Worm (Caenorhabditis elegans) whole organism, L1 larva: ENCODE data around the gene myo-5.

Experiments
- C04F5.9 ChIP-seq: sonication (generic microtip); optimal IDR thresholded peaks from 2 replicates; lab custom pipeline; 2016; ENCODE audit warnings: missing genetic modification characterization, missing compliant biosample characterization
- aha-1 ChIP-seq: fragments of 150-350 bp; optimal IDR thresholded peaks from 2 replicates; lab custom pipeline; 2014; ENCODE audit warnings: missing biosample characterization, missing genetic modification characterization
- ama-1 ChIP-seq: fragments of 150-350 bp; optimal IDR thresholded peaks from 2 replicates; lab custom pipeline; 2014
- blmp-1 ChIP-seq: fragments of 150-350 bp; optimal IDR thresholded peaks from 2 replicates; lab custom pipeline; 2014; ENCODE audit warnings: missing biosample characterization, missing genetic modification characterization
- ceh-90 ChIP-seq: sonication (generic microtip); optimal IDR thresholded peaks from 2 replicates; lab custom pipeline; 2016; ENCODE audit warnings: missing genetic modification characterization, missing compliant biosample characterization
- ces-1 ChIP-seq: fragments of 150-350 bp; optimal IDR thresholded peaks from 2 replicates; lab custom pipeline; 2014; ENCODE audit warnings: missing biosample characterization, missing genetic modification reagents, missing genetic modification characterization
- dpl-1 ChIP-seq, 3 experiments: fragments of 150-350 bp in 2 of 3; sonication (generic microtip) in 1 of 3; optimal IDR thresholded peaks; 2 replicates each; lab custom pipeline; 2014 to 2017; ENCODE audit warnings: missing biosample characterization in 3 of 3, missing genetic modification characterization in 3 of 3, missing genetic modification reagents in 3 of 3
- efl-3 ChIP-seq: fragments of 200-800 bp; sonication (Bioruptor generic); optimal IDR thresholded peaks from 2 replicates; lab custom pipeline; 2018; ENCODE audit warnings: mild to moderate bottlenecking, missing genetic modification characterization, missing compliant biosample characterization
- egl-13 ChIP-seq: sonication (generic microtip); optimal IDR thresholded peaks from 2 replicates; lab custom pipeline; 2016; ENCODE audit warnings: missing genotype, missing genetic modification reagents, missing genetic modification characterization, missing compliant biosample characterization
- egl-27 ChIP-seq, 2 experiments: fragments of 150-350 bp in 1 of 2; sonication (generic microtip); optimal IDR thresholded peaks; 3 replicates each; lab custom pipeline; 2017 to 2018; ENCODE audit warnings: missing biosample characterization in 2 of 2, missing genetic modification characterization in 2 of 2, missing genetic modification reagents in 2 of 2
- elt-2 ChIP-seq: sonication (generic microtip); optimal IDR thresholded peaks from 2 replicates; lab custom pipeline; 2016; ENCODE audit warnings: missing genetic modification characterization, mild to moderate bottlenecking, inconsistent platforms, missing compliant biosample characterization, missing genetic modification reagents
- elt-3 ChIP-seq, 6 experiments: fragments of 150-350 bp in 1 of 6; sonication (generic microtip); optimal IDR thresholded peaks; 2 replicates each; lab custom pipeline; 2017 to 2018; ENCODE audit warnings: missing biosample characterization in 6 of 6, missing genetic modification characterization in 6 of 6, inconsistent platforms in 1 of 6
- fkh-4 ChIP-seq: sonication (generic microtip); optimal IDR thresholded peaks from 2 replicates; lab custom pipeline; 2016; ENCODE audit warnings: missing compliant biosample characterization, missing genetic modification characterization, borderline replicate concordance
- grh-1 ChIP-seq: fragments of 200-800 bp; sonication (Bioruptor generic); IDR thresholded peaks from 2 replicates; pipeline ENCODE4 v1.3.6; 2022; ENCODE audit warnings: missing genetic modification reagents, missing genetic modification characterization, missing compliant biosample characterization
- hpl-2 ChIP-seq: fragments of 150-350 bp; optimal IDR thresholded peaks from 2 replicates; lab custom pipeline; 2014; ENCODE audit warnings: missing biosample characterization, missing genetic modification reagents, missing genetic modification characterization
- irx-1 ChIP-seq: sonication (generic microtip); optimal IDR thresholded peaks from 2 replicates; lab custom pipeline; 2016; ENCODE audit warnings: missing genetic modification characterization, missing compliant biosample characterization
- jun-1 ChIP-seq: fragments of 150-350 bp; optimal IDR thresholded peaks from 2 replicates; lab custom pipeline; 2014; ENCODE audit warnings: missing biosample characterization, missing genetic modification reagents, missing genetic modification characterization
- lin-15B ChIP-seq: fragments of 150-350 bp; sonication (generic microtip); optimal IDR thresholded peaks from 3 replicates; lab custom pipeline; 2014; ENCODE audit warnings: missing biosample characterization, missing genetic modification characterization
- lin-35 ChIP-seq, 2 experiments: fragments of 150-350 bp; optimal IDR thresholded peaks; 2 replicates each; lab custom pipeline; 2014; ENCODE audit warnings: missing biosample characterization in 2 of 2, missing genetic modification characterization in 2 of 2, missing genetic modification reagents in 2 of 2
- lin-39 ChIP-seq: fragments of 150-350 bp; optimal IDR thresholded peaks from 2 replicates; lab custom pipeline; 2014; ENCODE audit warnings: missing biosample characterization, missing genetic modification reagents, missing genetic modification characterization
- lir-3 ChIP-seq: sonication (generic microtip); optimal IDR thresholded peaks from 2 replicates; lab custom pipeline; 2016; ENCODE audit warnings: mild to moderate bottlenecking, missing genetic modification characterization, moderate library complexity, missing compliant biosample characterization; ENCODE audit not compliant: poor library complexity
- mab-9 ChIP-seq: fragments of 200-800 bp; sonication (Bioruptor generic); IDR thresholded peaks from 2 replicates; pipeline ENCODE4 v1.3.6; 2022; ENCODE audit warnings: missing genetic modification reagents, missing genetic modification characterization, missing compliant biosample characterization
- mdl-1 ChIP-seq, 2 experiments: fragments of 150-350 bp; optimal IDR thresholded peaks; 2 replicates each; lab custom pipeline; 2014 to 2017; ENCODE audit warnings: missing biosample characterization in 2 of 2, missing genetic modification characterization in 2 of 2, inconsistent platforms in 1 of 2
- mef-2 ChIP-seq: fragments of 150-350 bp; optimal IDR thresholded peaks from 2 replicates; lab custom pipeline; 2014; ENCODE audit warnings: missing biosample characterization, missing genetic modification characterization
- mep-1 ChIP-seq: fragments of 150-350 bp; optimal IDR thresholded peaks from 2 replicates; lab custom pipeline; 2014; ENCODE audit warnings: missing biosample characterization, missing genetic modification characterization
- nhr-12 ChIP-seq: sonication (generic microtip); optimal IDR thresholded peaks from 2 replicates; lab custom pipeline; 2017; ENCODE audit warnings: missing biosample characterization, missing genetic modification characterization
- nhr-20 ChIP-seq: sonication (generic microtip); optimal IDR thresholded peaks from 2 replicates; lab custom pipeline; 2016; ENCODE audit warnings: mild to moderate bottlenecking, missing genetic modification characterization, missing compliant biosample characterization
- nhr-237 ChIP-seq: fragments of 150-350 bp; optimal IDR thresholded peaks from 2 replicates; lab custom pipeline; 2014; ENCODE audit warnings: missing biosample characterization, missing genetic modification characterization
- nhr-71 ChIP-seq: sonication (generic microtip); optimal IDR thresholded peaks from 2 replicates; lab custom pipeline; 2016; ENCODE audit warnings: mild to moderate bottlenecking, missing genetic modification characterization, moderate library complexity, missing compliant biosample characterization
- nhr-77 ChIP-seq: fragments of 150-350 bp; optimal IDR thresholded peaks from 2 replicates; lab custom pipeline; 2014; ENCODE audit warnings: missing biosample characterization, missing genetic modification characterization
- pax-3 ChIP-seq: fragments of 200-800 bp; sonication (Bioruptor generic); optimal IDR thresholded peaks from 2 replicates; lab custom pipeline; 2018; ENCODE audit warnings: mild to moderate bottlenecking, missing genetic modification characterization, moderate library complexity, missing compliant biosample characterization
- rnt-1 ChIP-seq: sonication (generic microtip); optimal IDR thresholded peaks from 2 replicates; lab custom pipeline; 2016; ENCODE audit warnings: mild to moderate bottlenecking, missing genetic modification characterization, moderate library complexity, missing compliant biosample characterization
- snpc-4 ChIP-seq: fragments of 150-350 bp; optimal IDR thresholded peaks from 2 replicates; lab custom pipeline; 2014; ENCODE audit warnings: missing biosample characterization, missing genetic modification characterization
- snu-23 ChIP-seq: sonication (generic microtip); optimal IDR thresholded peaks from 2 replicates; lab custom pipeline; 2016; ENCODE audit warnings: missing genetic modification characterization, missing compliant biosample characterization
- sptf-1 ChIP-seq: fragments of 150-350 bp; optimal IDR thresholded peaks from 2 replicates; lab custom pipeline; 2014; ENCODE audit warnings: missing biosample characterization, missing genetic modification characterization
- sup-37 ChIP-seq: fragments of 200-800 bp; sonication (Bioruptor generic); optimal IDR thresholded peaks from 2 replicates; lab custom pipeline; 2018; ENCODE audit warnings: mild to moderate bottlenecking, missing genetic modification characterization, missing compliant biosample characterization
- tbx-2 ChIP-seq: sonication (generic microtip); optimal IDR thresholded peaks from 2 replicates; lab custom pipeline; 2016; ENCODE audit warnings: missing genetic modification characterization, missing compliant biosample characterization
- unc-130 ChIP-seq: fragments of 150-350 bp; optimal IDR thresholded peaks from 2 replicates; lab custom pipeline; 2017; ENCODE audit warnings: missing biosample characterization, missing genetic modification characterization, inconsistent platforms
- unc-62 ChIP-seq: fragments of 150-350 bp; optimal IDR thresholded peaks from 2 replicates; lab custom pipeline; 2014; ENCODE audit warnings: missing biosample characterization, missing genetic modification reagents, missing genetic modification characterization
- unc-86 ChIP-seq: sonication (generic microtip); optimal IDR thresholded peaks from 2 replicates; lab custom pipeline; 2016; ENCODE audit warnings: missing genetic modification characterization, missing compliant biosample characterization
- vab-15 ChIP-seq: sonication (generic microtip); optimal IDR thresholded peaks from 2 replicates; lab custom pipeline; 2017; ENCODE audit warnings: missing genotype, mild to moderate bottlenecking, missing genetic modification characterization, missing compliant biosample characterization
- zip-4 ChIP-seq: fragments of 200-800 bp; sonication (Bioruptor generic); optimal IDR thresholded peaks from 2 replicates; lab custom pipeline; 2018; ENCODE audit warnings: mild to moderate bottlenecking, missing genetic modification characterization, moderate library complexity, missing compliant biosample characterization

Gene myo-5

DNA sequence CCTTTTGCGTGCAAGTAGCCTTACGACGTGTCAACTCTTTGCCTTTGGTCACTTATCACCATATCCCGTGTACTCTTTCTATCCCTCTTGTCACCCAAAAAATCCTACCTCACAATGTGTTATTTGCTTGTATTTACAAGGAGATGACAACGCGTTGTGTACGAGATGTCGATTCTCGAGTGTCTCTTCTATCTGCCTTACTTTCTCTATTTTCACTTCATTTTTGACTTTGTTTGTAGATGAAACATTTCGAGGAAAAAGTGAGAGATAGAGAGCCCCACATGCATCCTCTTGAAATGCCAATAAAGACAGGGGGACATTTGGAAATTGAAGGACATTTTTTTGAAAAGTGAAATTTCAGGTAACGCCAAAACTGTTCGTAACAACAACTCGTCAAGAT is 2.0 kb downstream of the myo-5 start:
- TF ChIP-seq snpc-4 (tag; lab: Kevin White, UChicago), result no peak
- no peak for TF ChIP-seq hpl-2 (GFP tag; lab: Kevin White, UChicago)
- peak; percentile 34 for TF ChIP-seq tbx-2 (tag; lab: Kevin White, UChicago)
- peak; percentile 74 for TF ChIP-seq nhr-77 (tag; lab: Kevin White, UChicago)
- no peak for TF ChIP-seq ces-1 (GFP tag; lab: Kevin White, UChicago)

DNA sequence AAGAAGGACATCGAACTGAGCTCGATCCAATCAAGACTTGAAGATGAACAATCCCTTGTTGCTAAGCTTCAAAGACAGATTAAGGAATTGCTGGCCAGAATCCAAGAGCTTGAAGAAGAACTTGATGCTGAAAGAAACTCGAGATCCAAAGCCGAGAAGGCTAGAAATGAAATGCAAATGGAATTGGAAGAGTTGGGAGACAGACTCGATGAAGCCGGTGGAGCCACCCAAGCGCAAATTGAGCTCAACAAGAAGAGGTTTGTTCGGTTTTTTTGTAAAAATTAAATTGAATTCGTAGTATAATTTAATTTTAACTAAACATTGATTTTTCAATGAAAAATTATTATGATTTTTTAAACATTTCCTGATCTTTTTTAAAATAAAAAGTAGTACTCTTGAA is 5.8 kb downstream of the myo-5 start:
- TF ChIP-seq irx-1 (tag; lab: Kevin White, UChicago), result no peak
- TF ChIP-seq tbx-2 (tag; lab: Kevin White, UChicago), result no peak
- TF ChIP-seq mef-2 (tag; lab: Kevin White, UChicago), result no peak
- TF ChIP-seq snu-23, result no peak
- TF ChIP-seq ces-1 (GFP tag; lab: Kevin White, UChicago), result no peak
- TF ChIP-seq nhr-71, result no peak
- no peak for TF ChIP-seq zip-4 (GFP tag; lab: Kevin White, UChicago)
- no peak for TF ChIP-seq blmp-1 (tag; lab: Kevin White, UChicago)
- no peak for TF ChIP-seq mdl-1 (tag; optimal IDR thresholded peaks at IDR 0.05; lab: Kevin White, UChicago)
- no peak for TF ChIP-seq dpl-1 (GFP tag; optimal IDR thresholded peaks at IDR 0.05; lab: Kevin White, UChicago)
- no peak for TF ChIP-seq rnt-1
- no peak for TF ChIP-seq fkh-4 (tag; lab: Kevin White, UChicago)
- TF ChIP-seq egl-27 (tag; optimal IDR thresholded peaks at IDR 0.05; lab: Kevin White, UChicago), result no peak
- TF ChIP-seq unc-130 (tag; lab: Kevin White, UChicago), result no peak
- no peak for TF ChIP-seq mep-1 (tag; lab: Kevin White, UChicago)
- no peak for TF ChIP-seq elt-2
- TF ChIP-seq jun-1 (tag; lab: Kevin White, UChicago), result no peak
- no peak for TF ChIP-seq unc-62 (GFP tag; lab: Kevin White, UChicago)
- no peak for TF ChIP-seq aha-1
- TF ChIP-seq, all 84 proteins: peak for 0

DNA sequence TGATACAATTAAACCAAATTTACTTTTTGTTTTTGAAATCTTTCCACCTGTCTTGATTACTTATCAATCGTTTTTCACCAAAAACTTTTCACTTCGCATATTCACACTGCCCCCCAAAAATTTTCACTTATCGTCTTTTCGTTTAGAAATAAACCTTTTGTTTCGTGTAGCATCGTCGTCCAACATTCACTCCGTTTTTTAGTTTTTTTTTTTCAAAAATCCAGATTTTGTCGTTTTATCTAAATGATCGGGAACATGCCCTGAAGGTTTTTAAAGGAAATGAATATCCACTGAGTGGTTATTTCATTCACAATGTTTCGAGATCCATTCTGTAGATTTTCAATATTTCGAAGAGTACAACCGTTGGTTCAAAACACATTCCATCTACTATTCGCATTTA is 9.2 kb downstream of the myo-5 start, which contains the start of gene D1014.7:
Gene D1014.7, plus strand, starts transcription at position 301 of the 400 bp plus-strand sequence.
- TF ChIP-seq nhr-12 (tag; lab: Kevin White, UChicago) (no peak), sptf-1 (tag; lab: Kevin White, UChicago) (no peak), unc-86 (tag; lab: Kevin White, UChicago) (no peak), mef-2 (tag; lab: Kevin White, UChicago) (no peak), lin-39 (tag; lab: Kevin White, UChicago) (no peak), elt-3 (tag; optimal IDR thresholded peaks at IDR 0.05; lab: Kevin White, UChicago) (no peak), efl-3 (no peak), mab-9 (no peak), lin-35 (GFP tag; optimal IDR thresholded peaks at IDR 0.05; lab: Kevin White, UChicago) (no peak), C04F5.9 (no peak), ama-1 (lab: Kevin White, UChicago) (no peak), unc-62 (GFP tag; lab: Kevin White, UChicago) (no peak), ceh-90 (tag; lab: Kevin White, UChicago) (no peak), hpl-2 (GFP tag; lab: Kevin White, UChicago) (no peak), vab-15 (tag; lab: Kevin White, UChicago) (no peak), irx-1 (tag; lab: Kevin White, UChicago) (no peak), unc-130 (tag; lab: Kevin White, UChicago) (no peak), pax-3 (tag; lab: Kevin White, UChicago) (no peak), lin-15B (tag; lab: Kevin White, UChicago) (no peak), nhr-20 (no peak)
- TF ChIP-seq, all 84 proteins: peak for 0

DNA sequence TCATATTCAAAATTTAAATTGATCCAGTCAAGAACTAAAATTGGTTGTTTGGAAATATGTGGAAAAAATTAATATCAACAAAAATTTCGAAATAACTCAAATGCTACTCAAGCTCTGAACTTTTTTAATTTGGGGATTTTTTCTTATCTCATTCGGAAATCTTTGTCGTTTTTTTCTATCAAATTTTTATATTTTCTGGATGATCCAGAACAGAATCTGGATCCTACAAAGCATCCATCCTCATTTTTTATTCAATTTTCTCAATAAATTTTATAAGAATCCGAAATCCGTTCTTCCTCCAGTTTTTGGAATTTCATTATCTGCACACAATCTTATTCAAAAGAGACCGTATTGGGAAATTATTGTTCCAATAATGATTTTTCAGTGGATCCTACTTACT is 12.1 kb downstream of the myo-5 start, which contains the start of gene D1014.6:
Gene D1014.6, plus strand, starts transcription at position 301 of the 400 bp plus-strand sequence.
- TF ChIP-seq ceh-90 (tag; lab: Kevin White, UChicago) (no peak), egl-13 (tag; lab: Kevin White, UChicago) (no peak), grh-1 (no peak), sup-37 (GFP tag; lab: Kevin White, UChicago) (no peak), lir-3 (tag; lab: Kevin White, UChicago) (no peak), sptf-1 (tag; lab: Kevin White, UChicago) (no peak), mep-1 (tag; lab: Kevin White, UChicago) (no peak), nhr-237 (tag; lab: Kevin White, UChicago) (no peak)
- TF ChIP-seq, all 84 proteins: peak for 0
